Worm (Caenorhabditis elegans) whole organism, L4/young adult: ENCODE data around the gene col-13.

Experiments used
- W03F9.2 ChIP-seq: fragments of 150-350 bp; optimal IDR thresholded peaks from 2 replicates; lab custom pipeline; 2014; ENCODE audit warnings: missing biosample characterization, missing genetic modification characterization
- dao-5 ChIP-seq: sonication (generic microtip); optimal IDR thresholded peaks from 2 replicates; lab custom pipeline; 2016; ENCODE audit warnings: missing genotype, missing genetic modification characterization, moderate library complexity, missing compliant biosample characterization
- him-1 ChIP-seq: sonication (generic microtip); optimal IDR thresholded peaks from 2 replicates; lab custom pipeline; 2016; ENCODE audit warnings: missing genotype, missing genetic modification reagents, missing genetic modification characterization, missing compliant biosample characterization

DNA sequence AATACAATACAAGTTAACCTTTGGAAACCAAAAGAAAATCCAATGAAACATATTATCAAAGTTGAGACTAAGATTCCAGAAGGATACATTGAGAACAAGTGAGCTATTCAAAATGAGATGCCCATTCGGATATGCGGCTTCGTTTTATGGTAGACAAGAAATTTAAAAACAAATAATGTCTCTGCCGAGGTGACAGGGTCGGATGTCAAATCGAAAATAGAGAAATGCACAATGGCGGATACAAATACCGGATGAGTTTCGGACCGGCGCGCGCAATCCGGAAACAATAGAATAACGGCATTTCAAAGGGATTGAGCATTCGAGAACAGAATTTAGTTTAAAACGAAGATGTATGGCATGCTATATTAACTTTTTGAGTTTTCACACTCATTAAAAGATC lies 41.6 kb upstream of the col-13 start, which contains the start of gene F22E12.3:
- no peak for TF ChIP-seq him-1 (tag; lab: Kevin White, UChicago)
- TF ChIP-seq dao-5 (tag; lab: Kevin White, UChicago), result no peak
- TF ChIP-seq W03F9.2 (tag; lab: Kevin White, UChicago), result no peak
